Worm (Caenorhabditis elegans) whole organism, young adult: ENCODE data around the gene C02D5.2.
A peak's percentile ranks its signal among the peaks of the same experiment; 100 is the strongest.

Source experiments
- B0035.1 ChIP-seq: sonication (generic microtip); optimal IDR thresholded peaks from 2 replicates; lab custom pipeline; 2016; ENCODE audit warnings: missing genetic modification characterization, mild to moderate bottlenecking, missing compliant biosample characterization, missing genotype, missing genetic modification reagents
- C06A6.2 ChIP-seq: fragments of 200-800 bp; sonication (Bioruptor generic); conservative IDR thresholded peaks from 2 replicates; pipeline ENCODE4 v1.3.6; 2022; ENCODE audit warnings: missing genetic modification characterization, missing compliant biosample characterization
- C17E4.6 ChIP-seq: fragments of 200-800 bp; sonication (Bioruptor generic); IDR thresholded peaks from 2 replicates; pipeline ENCODE4 v1.3.6; 2022; ENCODE audit warnings: missing genetic modification reagents, missing genetic modification characterization, missing compliant biosample characterization
- F23B12.7 ChIP-seq: sonication (generic microtip); optimal IDR thresholded peaks from 2 replicates; lab custom pipeline; 2017; ENCODE audit warnings: missing genetic modification characterization, mild to moderate bottlenecking, missing compliant biosample characterization, antibody characterized with exemption, moderate library complexity; ENCODE audit not compliant: insufficient read depth
- F37B4.10 ChIP-seq: fragments of 200-800 bp; sonication (Bioruptor generic); IDR thresholded peaks from 2 replicates; pipeline ENCODE4 v1.3.6; 2022; ENCODE audit warnings: missing genetic modification characterization, missing compliant biosample characterization
- F57C9.4 ChIP-seq: sonication (generic microtip); optimal IDR thresholded peaks from 2 replicates; lab custom pipeline; 2017; ENCODE audit warnings: mild to moderate bottlenecking, missing genetic modification characterization, missing compliant biosample characterization
- T07F8.4 ChIP-seq: sonication (generic microtip); optimal IDR thresholded peaks from 2 replicates; lab custom pipeline; 2016; ENCODE audit warnings: mild to moderate bottlenecking, missing genetic modification characterization, moderate library complexity, missing compliant biosample characterization
- Y53F4B.3 ChIP-seq: fragments of 200-800 bp; sonication (Bioruptor generic); IDR thresholded peaks from 2 replicates; pipeline ENCODE4 v1.3.6; 2022; ENCODE audit warnings: missing genetic modification reagents, missing genetic modification characterization, missing compliant biosample characterization
- atf-7 ChIP-seq: sonication (generic microtip); optimal IDR thresholded peaks from 2 replicates; lab custom pipeline; 2017; ENCODE audit warnings: mild to moderate bottlenecking, missing genetic modification characterization, missing compliant biosample characterization
- athp-1 ChIP-seq: sonication (generic microtip); optimal IDR thresholded peaks from 2 replicates; lab custom pipeline; 2017; ENCODE audit warnings: mild to moderate bottlenecking, missing genetic modification characterization, missing compliant biosample characterization
- attf-5 ChIP-seq: fragments of 200-800 bp; sonication (Bioruptor generic); optimal IDR thresholded peaks from 2 replicates; lab custom pipeline; 2018; ENCODE audit warnings: mild to moderate bottlenecking, missing genetic modification characterization, missing compliant biosample characterization
- cebp-1 ChIP-seq, 2 experiments: fragments of 200-800 bp in 1 of 2; sonication (Bioruptor generic) in 1 of 2; sonication (generic microtip) in 1 of 2; IDR thresholded peaks in 1 of 2; optimal IDR thresholded peaks in 1 of 2; 2 replicates each; pipeline versions ENCODE4 v1.3.6 to Lab custom; 2017 to 2022; ENCODE audit warnings: missing compliant biosample characterization in 2 of 2, missing genetic modification characterization in 2 of 2, mild to moderate bottlenecking in 1 of 2, missing genetic modification reagents in 1 of 2, moderate library complexity in 1 of 2
- ceh-27 ChIP-seq: fragments of 200-800 bp; sonication (Bioruptor generic); optimal IDR thresholded peaks from 2 replicates; lab custom pipeline; 2018; ENCODE audit warnings: mild to moderate bottlenecking, missing genetic modification characterization, moderate library complexity, missing compliant biosample characterization
- ceh-58 ChIP-seq: fragments of 200-800 bp; sonication (Bioruptor generic); IDR thresholded peaks from 2 replicates; pipeline ENCODE4 v1.3.6; 2022; ENCODE audit warnings: missing genetic modification characterization, missing compliant biosample characterization
- chd-7 ChIP-seq: sonication (generic microtip); optimal IDR thresholded peaks from 2 replicates; lab custom pipeline; 2016; ENCODE audit warnings: mild to moderate bottlenecking, missing genetic modification characterization, moderate library complexity, missing compliant biosample characterization
- dpff-1 ChIP-seq: sonication (generic microtip); optimal IDR thresholded peaks from 2 replicates; lab custom pipeline; 2017; ENCODE audit warnings: mild to moderate bottlenecking, missing genetic modification characterization, missing compliant biosample characterization
- egl-18 ChIP-seq: fragments of 200-800 bp; sonication (Bioruptor generic); IDR thresholded peaks from 2 replicates; pipeline ENCODE4 v1.3.6; 2022; ENCODE audit warnings: missing genetic modification reagents, missing genetic modification characterization, missing compliant biosample characterization
- ets-4 ChIP-seq: fragments of 200-800 bp; sonication (Bioruptor generic); optimal IDR thresholded peaks from 2 replicates; lab custom pipeline; 2018; ENCODE audit warnings: mild to moderate bottlenecking, missing genetic modification characterization, missing compliant biosample characterization
- fkh-3 ChIP-seq: sonication (generic microtip); optimal IDR thresholded peaks from 2 replicates; lab custom pipeline; 2016; ENCODE audit warnings: mild to moderate bottlenecking, missing genetic modification characterization, missing compliant biosample characterization
- hsf-1 ChIP-seq: fragments of 200-800 bp; sonication (Bioruptor generic); IDR thresholded peaks from 2 replicates; pipeline ENCODE4 v1.3.6; 2022; ENCODE audit warnings: missing genetic modification reagents, missing genetic modification characterization, missing compliant biosample characterization
- let-526 ChIP-seq: fragments of 200-800 bp; sonication (Bioruptor generic); IDR thresholded peaks from 2 replicates; pipeline ENCODE4 v1.3.6; 2022; ENCODE audit warnings: missing genetic modification reagents, missing genetic modification characterization, missing compliant biosample characterization
- lin-26 ChIP-seq: fragments of 200-800 bp; sonication (Bioruptor generic); IDR thresholded peaks from 2 replicates; pipeline ENCODE4 v1.3.6; 2022; ENCODE audit warnings: missing genetic modification reagents, missing genetic modification characterization, missing compliant biosample characterization
- lsl-1 ChIP-seq: fragments of 200-800 bp; sonication (Bioruptor generic); optimal IDR thresholded peaks from 2 replicates; lab custom pipeline; 2018; ENCODE audit warnings: mild to moderate bottlenecking, missing genetic modification characterization, moderate library complexity, missing compliant biosample characterization
- lsy-27 ChIP-seq: sonication (generic microtip); optimal IDR thresholded peaks from 2 replicates; lab custom pipeline; 2017; ENCODE audit warnings: missing genetic modification characterization, mild to moderate bottlenecking, missing compliant biosample characterization, antibody characterized with exemption, missing genotype, borderline replicate concordance; ENCODE audit not compliant: insufficient read depth
- madf-6 ChIP-seq: fragments of 200-800 bp; sonication (Bioruptor generic); IDR thresholded peaks from 2 replicates; pipeline ENCODE4 v1.3.6; 2022; ENCODE audit warnings: missing genetic modification reagents, missing genetic modification characterization, missing compliant biosample characterization
- nfyb-1 ChIP-seq: fragments of 200-800 bp; sonication (Bioruptor generic); IDR thresholded peaks from 2 replicates; pipeline ENCODE4 v1.3.6; 2022; ENCODE audit warnings: missing genetic modification reagents, missing genetic modification characterization, missing compliant biosample characterization
- nhr-120 ChIP-seq: fragments of 200-800 bp; sonication (Bioruptor generic); IDR thresholded peaks from 2 replicates; pipeline ENCODE4 v1.3.6; 2022; ENCODE audit warnings: missing genetic modification characterization, missing compliant biosample characterization
- nhr-80 ChIP-seq: sonication (generic microtip); optimal IDR thresholded peaks from 2 replicates; lab custom pipeline; 2016; ENCODE audit warnings: missing genetic modification characterization, missing compliant biosample characterization
- pha-4 ChIP-seq: fragments of 150-350 bp; sonication (generic microtip); optimal IDR thresholded peaks from 2 replicates; lab custom pipeline; 2014; ENCODE audit warnings: missing biosample characterization, missing genetic modification reagents, missing genetic modification characterization
- rcor-1 ChIP-seq: fragments of 200-800 bp; sonication (Bioruptor generic); IDR thresholded peaks from 2 replicates; pipeline ENCODE4 v1.3.6; 2022; ENCODE audit warnings: missing genetic modification reagents, missing genetic modification characterization, missing compliant biosample characterization
- sdz-38 ChIP-seq: sonication (generic microtip); optimal IDR thresholded peaks from 2 replicates; lab custom pipeline; 2016; ENCODE audit warnings: missing genotype, missing genetic modification characterization, missing compliant biosample characterization
- snpc-1.3 ChIP-seq: sonication (generic microtip); optimal IDR thresholded peaks from 2 replicates; lab custom pipeline; 2017; ENCODE audit warnings: missing genetic modification characterization, mild to moderate bottlenecking, missing compliant biosample characterization, antibody characterized with exemption, moderate library complexity, missing genotype, missing genetic modification reagents; ENCODE audit not compliant: insufficient read depth
- tlf-1 ChIP-seq: fragments of 200-800 bp; sonication (Bioruptor generic); optimal IDR thresholded peaks from 2 replicates; lab custom pipeline; 2018; ENCODE audit warnings: mild to moderate bottlenecking, missing genetic modification characterization, missing compliant biosample characterization
- unc-130 ChIP-seq: sonication (generic microtip); optimal IDR thresholded peaks from 2 replicates; lab custom pipeline; 2016; ENCODE audit warnings: missing genetic modification reagents, missing genetic modification characterization, missing compliant biosample characterization
- unc-62 ChIP-seq: fragments of 150-350 bp; optimal IDR thresholded peaks from 2 replicates; lab custom pipeline; 2014; ENCODE audit warnings: missing biosample characterization, missing genetic modification reagents, missing genetic modification characterization
- ztf-18 ChIP-seq: sonication (generic microtip); optimal IDR thresholded peaks from 2 replicates; lab custom pipeline; 2016; ENCODE audit warnings: missing genotype, mild to moderate bottlenecking, missing genetic modification characterization, missing compliant biosample characterization
- ztf-26 ChIP-seq: sonication (generic microtip); optimal IDR thresholded peaks from 2 replicates; lab custom pipeline; 2017; ENCODE audit warnings: missing genetic modification characterization, missing compliant biosample characterization

Gene C02D5.2

DNA sequence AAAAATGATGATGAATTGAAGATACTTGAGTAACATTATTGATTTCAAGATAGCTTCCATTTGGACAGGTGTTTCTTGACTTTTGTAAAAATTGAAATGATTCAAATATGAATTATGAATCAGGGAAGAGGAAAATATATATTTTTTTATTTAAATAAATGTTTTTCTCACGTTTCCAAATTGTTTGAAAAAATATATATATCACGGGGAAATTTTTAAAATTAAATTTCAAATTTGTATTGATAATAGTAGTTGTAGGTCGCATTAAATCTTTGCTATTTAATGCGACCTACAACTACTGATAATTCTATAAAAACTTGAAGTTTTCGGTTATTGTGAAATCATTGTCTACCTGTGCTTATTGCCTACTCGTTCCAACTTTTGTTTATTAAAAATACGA, 37.2 kb upstream of the C02D5.2 start, which contains the start of gene ZC21.8:
Gene ZC21.8 (minus strand): TSS at position 101 of the 400 bp plus-strand sequence.
- no peak for TF ChIP-seq snpc-1.3 (tag; lab: Kevin White, UChicago)
- TF ChIP-seq F37B4.10 = no peak
- TF ChIP-seq unc-130 (GFP tag; lab: Kevin White, UChicago) = no peak
- TF ChIP-seq chd-7 (tag; lab: Kevin White, UChicago) = no peak
- no peak for TF ChIP-seq F23B12.7 (tag; lab: Kevin White, UChicago)
- TF ChIP-seq nhr-120 (GFP tag; lab: Robert Waterston, UW) = no peak
- no peak for TF ChIP-seq ztf-26 (tag; lab: Kevin White, UChicago)
- TF ChIP-seq ztf-18 (tag; lab: Kevin White, UChicago) = no peak
- no peak for TF ChIP-seq B0035.1
- TF ChIP-seq unc-62 (GFP tag; lab: Kevin White, UChicago) = no peak
- TF ChIP-seq lin-26 (GFP tag; lab: Robert Waterston, UW) = no peak
- no peak for TF ChIP-seq tlf-1 (GFP tag; lab: Kevin White, UChicago)
- no peak for TF ChIP-seq C06A6.2
- no peak for TF ChIP-seq F57C9.4 (tag; lab: Kevin White, UChicago)
- TF ChIP-seq ets-4 = no peak
- no peak for TF ChIP-seq lsl-1

DNA sequence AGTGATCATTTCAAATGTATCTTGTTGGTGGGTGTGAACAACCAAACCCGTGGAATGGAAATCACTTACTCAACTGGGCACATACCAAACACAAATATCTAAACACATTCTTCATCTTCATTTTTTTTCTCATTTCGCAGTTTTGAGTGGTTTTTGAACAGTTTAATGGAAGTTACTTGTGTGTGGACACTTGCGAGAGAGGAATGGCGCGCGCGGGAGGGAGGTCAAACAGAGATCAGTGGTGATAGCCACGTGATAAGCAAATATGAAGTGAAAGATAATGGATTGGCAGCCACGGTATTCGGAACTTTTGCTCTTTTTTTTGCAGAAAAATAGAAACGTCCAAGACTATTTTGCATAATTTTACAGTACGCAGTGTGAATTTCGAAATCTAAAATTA, 36.5 kb upstream of the C02D5.2 start:
- TF ChIP-seq Y53F4B.3 (GFP tag; lab: Robert Waterston, UW) (no peak), madf-6 (GFP tag; lab: Robert Waterston, UW) (no peak), lsy-27 (tag; lab: Kevin White, UChicago) (no peak), pha-4 (no peak)

DNA sequence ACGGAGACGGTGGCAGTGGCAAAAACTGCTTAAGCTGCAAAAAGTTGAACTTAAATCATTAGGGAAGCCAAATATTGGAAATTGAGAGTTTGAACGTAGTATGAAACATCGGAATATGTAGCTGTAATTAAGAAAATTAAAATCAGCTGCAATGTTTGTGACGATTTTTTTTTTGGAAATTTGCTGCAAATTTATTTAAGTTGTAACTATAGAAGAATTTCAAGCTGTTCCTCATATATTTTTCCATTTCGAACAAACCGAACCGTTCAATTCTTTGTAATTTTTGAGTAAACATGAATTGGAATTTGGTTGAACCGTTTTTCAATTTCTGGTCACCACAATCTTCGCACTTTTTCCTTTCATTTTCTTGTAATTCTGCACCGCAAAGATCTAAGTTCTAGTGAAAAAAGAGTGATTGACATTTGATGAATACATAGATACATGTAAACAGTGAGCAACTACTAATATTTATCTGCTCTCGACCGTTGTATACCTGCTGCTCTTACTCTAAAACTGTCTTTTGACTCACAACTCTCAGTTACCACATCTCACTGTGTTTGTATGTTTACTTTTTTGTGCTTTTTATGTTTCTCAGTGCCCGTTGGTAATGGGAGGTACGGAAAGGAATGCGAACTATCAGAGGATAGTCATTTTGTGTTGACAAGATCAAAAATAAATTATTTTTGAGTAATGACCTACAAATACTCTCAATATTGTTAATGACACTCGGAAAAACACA, 35.3 kb upstream of the C02D5.2 start:
- no peak for TF ChIP-seq atf-7
- TF ChIP-seq fkh-3 (tag; lab: Kevin White, UChicago) = no peak
- no peak for TF ChIP-seq dpff-1 (tag; lab: Kevin White, UChicago)
- TF ChIP-seq F37B4.10 = no peak
- no peak for TF ChIP-seq ceh-58 (GFP tag; lab: Robert Waterston, UW)
- no peak for TF ChIP-seq athp-1
- no peak for TF ChIP-seq T07F8.4 (tag; lab: Kevin White, UChicago)

DNA sequence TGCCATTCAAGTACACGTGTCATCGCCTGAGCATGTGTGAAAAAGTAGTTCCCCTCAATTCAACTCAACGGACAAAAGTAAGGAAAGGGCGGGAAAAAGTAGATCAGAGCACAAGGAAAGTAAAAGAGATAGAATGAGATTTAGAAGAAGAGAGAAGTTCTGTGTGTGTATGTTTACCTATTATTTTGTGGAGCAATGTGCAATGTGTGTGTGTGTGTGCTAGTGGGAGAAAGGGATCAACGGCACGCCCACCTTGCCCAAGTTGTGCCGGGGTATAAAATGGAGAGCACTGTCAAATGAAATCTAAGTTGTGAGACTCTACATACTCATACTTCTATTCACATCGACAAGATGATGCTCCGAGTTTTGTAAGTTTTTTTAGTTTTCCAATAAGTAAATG, 32.4 kb upstream of the C02D5.2 start, which contains the start of gene idpp-15:
Gene idpp-15 (plus strand): TSS at position 301 of the 400 bp plus-strand sequence.
- TF ChIP-seq rcor-1 (GFP tag; lab: Robert Waterston, UW) (no peak), C17E4.6 (no peak), T07F8.4 (tag; lab: Kevin White, UChicago) (no peak), egl-18 (GFP tag; lab: Robert Waterston, UW) (no peak)

DNA sequence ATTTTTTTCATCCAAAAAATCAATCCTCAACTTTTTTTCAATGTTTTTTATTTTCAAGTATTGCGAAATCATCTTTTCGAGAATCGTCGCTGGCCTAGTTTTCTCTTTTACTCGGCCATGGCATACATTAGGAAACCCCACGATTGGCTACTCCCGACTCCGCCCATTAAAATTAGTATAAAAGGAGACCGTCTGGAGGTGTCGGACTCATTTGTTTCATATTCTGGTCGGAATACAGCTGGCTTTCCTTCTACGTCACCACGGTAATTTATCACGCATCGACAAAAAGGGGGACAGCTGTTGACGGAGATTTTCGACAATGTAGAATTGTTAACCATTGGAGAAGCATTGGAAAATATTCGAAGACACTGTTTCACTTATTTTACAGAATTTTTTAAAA, 28.1 kb upstream of the C02D5.2 start:
- TF ChIP-seq cebp-1 (GFP tag; IDR thresholded peaks at IDR 0.05; lab: Robert Waterston, UW) = peak; percentile 93
- peak; percentile 99 for TF ChIP-seq cebp-1 (tag; optimal IDR thresholded peaks at IDR 0.05; lab: Kevin White, UChicago)
- TF ChIP-seq sdz-38 (tag; lab: Kevin White, UChicago) = no peak
- TF ChIP-seq ceh-27 (GFP tag; lab: Kevin White, UChicago) = peak; percentile 14
- TF ChIP-seq let-526 (GFP tag; lab: Robert Waterston, UW) = no peak
- no peak for TF ChIP-seq nhr-80
- TF ChIP-seq nfyb-1 = peak; percentile 98
- peak; percentile 70; the same call in 1 of the 2 replicates for TF ChIP-seq hsf-1
- TF ChIP-seq attf-5 (GFP tag; lab: Kevin White, UChicago) = peak; percentile 37
- TF ChIP-seq, all 124 proteins: peak for 5
